Worm (Caenorhabditis elegans): ENCODE data around the gene T24F1.4.

The T24F1.4 gene

DNA sequence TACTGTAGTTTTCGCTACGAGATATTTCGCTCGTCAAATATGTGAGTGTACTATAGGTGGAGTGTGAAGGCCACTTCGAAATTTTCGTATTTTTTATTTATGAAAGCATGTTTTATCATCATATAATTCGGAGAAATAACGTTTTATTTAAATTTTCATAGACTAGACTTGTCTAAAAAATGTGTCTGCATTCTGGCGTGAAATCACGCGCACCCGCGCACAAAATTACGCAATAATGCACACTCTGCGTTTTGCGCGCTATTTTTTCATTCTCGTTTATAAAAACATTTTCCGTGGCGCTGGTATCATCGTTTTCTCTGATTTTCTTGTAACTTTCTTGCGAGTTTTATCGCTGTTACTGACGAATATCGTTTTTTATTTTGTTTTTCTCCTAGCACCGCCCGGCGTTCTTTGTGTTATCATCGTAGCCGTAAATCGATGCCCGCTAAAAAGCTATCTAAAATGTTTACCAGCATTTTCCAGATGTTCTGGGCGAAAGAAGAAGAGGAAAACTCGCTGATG, 16.8 kb downstream of the T24F1.4 start, which contains the start of gene saps-1:
saps-1 (plus strand) TSS at position 472 of the 522 bp plus-strand sequence.
- peak; percentile 80 for TF ChIP-seq zip-8 (tag; optimal IDR thresholded peaks at IDR 0.05)
- no peak for TF ChIP-seq lin-13 (tag; optimal IDR thresholded peaks at IDR 0.05)
- TF ChIP-seq nhr-237 (tag; optimal IDR thresholded peaks at IDR 0.05) = peak; percentile 21

ce11 chrII:11293433-11293832, 20.6 kb downstream of the T24F1.4 start, which contains the start of gene C47G2.4:
Gene C47G2.4 (minus strand): TSS chrII:11293606.
- TF ChIP-seq snpc-4 (tag; optimal IDR thresholded peaks at IDR 0.05) = no peak
- peak; percentile 32 for TF ChIP-seq hlh-1 (tag; optimal IDR thresholded peaks at IDR 0.05)
- TF ChIP-seq unc-39 (tag; optimal IDR thresholded peaks at IDR 0.05) = no peak
- no peak for TF ChIP-seq M03D4.4 (tag; optimal IDR thresholded peaks at IDR 0.05)
- TF ChIP-seq ces-1 (GFP tag; optimal IDR thresholded peaks at IDR 0.05) = no peak
- peak; percentile 31 for TF ChIP-seq lin-13 (tag; optimal IDR thresholded peaks at IDR 0.05)
- no peak for TF ChIP-seq elt-3 (tag; optimal IDR thresholded peaks at IDR 0.05)
- TF ChIP-seq nhr-28 (tag; optimal IDR thresholded peaks at IDR 0.05) = no peak
- TF ChIP-seq ztf-11 (tag; optimal IDR thresholded peaks at IDR 0.05) = no peak
- no peak for TF ChIP-seq nhr-76 (tag; optimal IDR thresholded peaks at IDR 0.05)
- TF ChIP-seq bed-3 (GFP tag; optimal IDR thresholded peaks at IDR 0.05) = no peak
- peak; percentile 19 for TF ChIP-seq pha-4 (tag; optimal IDR thresholded peaks at IDR 0.05)
- no peak for TF ChIP-seq cnd-1 (tag; optimal IDR thresholded peaks at IDR 0.05)
- peak; percentile 8 for TF ChIP-seq drap-1 (GFP tag; optimal IDR thresholded peaks at IDR 0.05)
- TF ChIP-seq nhr-237 (tag; optimal IDR thresholded peaks at IDR 0.05) = peak; percentile 54
- no peak for TF ChIP-seq zip-8 (tag; optimal IDR thresholded peaks at IDR 0.05)
- TF ChIP-seq ceh-39 (tag; optimal IDR thresholded peaks at IDR 0.05) = no peak
- TF ChIP-seq sptf-1 (tag; optimal IDR thresholded peaks at IDR 0.05) = peak; percentile 19
- no peak for TF ChIP-seq mab-5 (tag; optimal IDR thresholded peaks at IDR 0.05)
- no peak for TF ChIP-seq ceh-83 (GFP tag; optimal IDR thresholded peaks at IDR 0.05)
- TF ChIP-seq unc-120 (tag; optimal IDR thresholded peaks at IDR 0.05; ENCODE audit: poor library complexity, severe bottlenecking) = peak; percentile 0
- no peak for TF ChIP-seq sem-2 (GFP tag; optimal IDR thresholded peaks at IDR 0.05)
- no peak for TF ChIP-seq elt-1 (tag; optimal IDR thresholded peaks at IDR 0.05; ENCODE audit: borderline replicate concordance, insufficient read depth)
- no peak for TF ChIP-seq blmp-1 (tag; optimal IDR thresholded peaks at IDR 0.05)
- TF ChIP-seq lsy-2 (tag; optimal IDR thresholded peaks at IDR 0.05) = peak; percentile 68
- TF ChIP-seq tbx-8 (GFP tag; optimal IDR thresholded peaks at IDR 0.05) = no peak
- TF ChIP-seq nhr-12 (tag; optimal IDR thresholded peaks at IDR 0.05) = no peak
- peak; percentile 80 for TF ChIP-seq mep-1 (tag; optimal IDR thresholded peaks at IDR 0.05)

ce11 chrII:11290109-11290784, 23.8 kb downstream of the T24F1.4 start, which contains the start of gene C47G2.3:
Gene C47G2.3 (minus strand): TSS chrII:11290159.
- TF ChIP-seq nhr-237 (tag; optimal IDR thresholded peaks at IDR 0.05) (no peak), mab-5 (tag; optimal IDR thresholded peaks at IDR 0.05) (no peak), ceh-43 (GFP tag; optimal IDR thresholded peaks at IDR 0.05) (no peak), nhr-2 (tag; optimal IDR thresholded peaks at IDR 0.05) (no peak), ces-1 (GFP tag; optimal IDR thresholded peaks at IDR 0.05) (no peak), elt-1 (tag; optimal IDR thresholded peaks at IDR 0.05; ENCODE audit: borderline replicate concordance, insufficient read depth) (no peak), mls-2 (tag; optimal IDR thresholded peaks at IDR 0.05) (no peak), unc-39 (tag; optimal IDR thresholded peaks at IDR 0.05) (no peak), elt-3 (tag; optimal IDR thresholded peaks at IDR 0.05) (no peak), pha-4 (tag; optimal IDR thresholded peaks at IDR 0.05) (no peak), unc-62 (GFP tag; optimal IDR thresholded peaks at IDR 0.05) (no peak), ham-2 (GFP tag; optimal IDR thresholded peaks at IDR 0.05) (no peak), mep-1 (tag; optimal IDR thresholded peaks at IDR 0.05) (no peak), nhr-76 (tag; optimal IDR thresholded peaks at IDR 0.05) (no peak)

DNA sequence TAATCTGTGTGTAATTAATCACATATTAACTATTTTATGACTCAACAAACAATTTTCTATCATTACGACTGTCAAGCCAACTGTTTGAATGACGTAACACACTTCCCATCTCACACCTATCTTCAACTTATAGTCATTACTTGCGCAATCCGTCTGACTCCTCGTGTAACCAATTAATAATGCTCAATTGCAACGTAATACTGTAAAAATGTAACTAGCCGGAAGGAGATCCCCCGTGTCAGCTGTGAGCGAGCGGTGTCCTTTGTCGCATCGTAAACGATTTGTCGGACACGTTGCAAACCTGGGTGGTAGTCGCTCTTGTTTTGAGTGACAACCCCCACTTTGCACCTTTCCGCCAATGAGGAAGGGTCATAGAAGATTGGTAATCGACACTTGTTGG, 25.9 kb downstream of the T24F1.4 start:
- no peak for TF ChIP-seq bed-3 (GFP tag; optimal IDR thresholded peaks at IDR 0.05)
- no peak for TF ChIP-seq tbx-8 (GFP tag; optimal IDR thresholded peaks at IDR 0.05)
- TF ChIP-seq elt-1 (tag; optimal IDR thresholded peaks at IDR 0.05; ENCODE audit: borderline replicate concordance, insufficient read depth) = no peak
- peak; percentile 64 for TF ChIP-seq unc-62 (GFP tag; optimal IDR thresholded peaks at IDR 0.05)
- no peak for TF ChIP-seq flh-1 (GFP tag; optimal IDR thresholded peaks at IDR 0.05)
- TF ChIP-seq mep-1 (tag; optimal IDR thresholded peaks at IDR 0.05) = no peak
- TF ChIP-seq lsy-2 (tag; optimal IDR thresholded peaks at IDR 0.05) = no peak
- no peak for TF ChIP-seq ceh-39 (tag; optimal IDR thresholded peaks at IDR 0.05)
- TF ChIP-seq nhr-76 (tag; optimal IDR thresholded peaks at IDR 0.05) = no peak
- peak; percentile 52 for TF ChIP-seq hlh-1 (tag; optimal IDR thresholded peaks at IDR 0.05)
- no peak for TF ChIP-seq ztf-11 (tag; optimal IDR thresholded peaks at IDR 0.05)
- no peak for TF ChIP-seq nhr-12 (tag; optimal IDR thresholded peaks at IDR 0.05)
- TF ChIP-seq nhr-2 (tag; optimal IDR thresholded peaks at IDR 0.05) = peak; percentile 92
- TF ChIP-seq ceh-83 (GFP tag; optimal IDR thresholded peaks at IDR 0.05) = no peak
- TF ChIP-seq lin-32 (GFP tag; optimal IDR thresholded peaks at IDR 0.05) = no peak
- no peak for TF ChIP-seq sem-2 (GFP tag; optimal IDR thresholded peaks at IDR 0.05)
- no peak for TF ChIP-seq nhr-28 (tag; optimal IDR thresholded peaks at IDR 0.05)
- no peak for TF ChIP-seq lin-13 (tag; optimal IDR thresholded peaks at IDR 0.05)
- TF ChIP-seq ham-2 (GFP tag; optimal IDR thresholded peaks at IDR 0.05) = no peak
- TF ChIP-seq cnd-1 (tag; optimal IDR thresholded peaks at IDR 0.05) = peak; percentile 27
- no peak for TF ChIP-seq elt-3 (tag; optimal IDR thresholded peaks at IDR 0.05)
- no peak for TF ChIP-seq M03D4.4 (tag; optimal IDR thresholded peaks at IDR 0.05)
- TF ChIP-seq mab-5 (tag; optimal IDR thresholded peaks at IDR 0.05) = no peak
- no peak for TF ChIP-seq unc-120 (tag; optimal IDR thresholded peaks at IDR 0.05; ENCODE audit: poor library complexity, severe bottlenecking)
- no peak for TF ChIP-seq sptf-1 (tag; optimal IDR thresholded peaks at IDR 0.05)
- no peak for TF ChIP-seq ceh-43 (GFP tag; optimal IDR thresholded peaks at IDR 0.05)
- peak; percentile 99 for TF ChIP-seq zip-8 (tag; optimal IDR thresholded peaks at IDR 0.05)
- TF ChIP-seq mls-2 (tag; optimal IDR thresholded peaks at IDR 0.05) = no peak
- TF ChIP-seq pha-4 (tag; optimal IDR thresholded peaks at IDR 0.05) = no peak
- TF ChIP-seq ces-1 (GFP tag; optimal IDR thresholded peaks at IDR 0.05) = no peak
- TF ChIP-seq drap-1 (GFP tag; optimal IDR thresholded peaks at IDR 0.05) = no peak
- TF ChIP-seq unc-39 (tag; optimal IDR thresholded peaks at IDR 0.05) = no peak
- TF ChIP-seq nhr-237 (tag; optimal IDR thresholded peaks at IDR 0.05) = no peak
- no peak for TF ChIP-seq blmp-1 (tag; optimal IDR thresholded peaks at IDR 0.05)

Measured in whole organism, mixed stage, embryonic.